Worm (Caenorhabditis elegans): ENCODE data around the gene F53H1.4.
A peak's percentile ranks its signal among the peaks of the same experiment; 100 is the strongest.

The F53H1.4 gene

ce11 chrIV:1274583-1274982 is 35.4 kb upstream of the F53H1.4 start, which contains the start of gene C09E9.1:
Gene C09E9.1 (plus strand): TSS chrIV:1274868.
- TF ChIP-seq nfya-1 (tag; optimal IDR thresholded peaks at IDR 0.05) (peak; percentile 55), unc-55 (GFP tag; optimal IDR thresholded peaks at IDR 0.05) (peak; percentile 24), eyg-1 (tag; optimal IDR thresholded peaks at IDR 0.05) (no peak), hlh-30 (tag; optimal IDR thresholded peaks at IDR 0.05; ENCODE audit: insufficient read depth) (peak; percentile 84), ceh-30 (tag; optimal IDR thresholded peaks at IDR 0.05) (no peak), ceh-18 (tag; optimal IDR thresholded peaks at IDR 0.05) (peak; percentile 16), pax-1 (tag; optimal IDR thresholded peaks at IDR 0.05) (peak; percentile 3), tbx-2 (tag; optimal IDR thresholded peaks at IDR 0.05) (peak; percentile 21), ceh-31 (tag; optimal IDR thresholded peaks at IDR 0.05) (peak; percentile 46), unc-42 (tag; optimal IDR thresholded peaks at IDR 0.05) (peak; percentile 49), ref-2 (tag; optimal IDR thresholded peaks at IDR 0.05) (peak; percentile 8)

- no peak for TF ChIP-seq rnt-1 (tag; optimal IDR thresholded peaks at IDR 0.05)
- no peak for TF ChIP-seq ama-1 (optimal IDR thresholded peaks at IDR 0.05)
- TF ChIP-seq hlh-30 (tag; optimal IDR thresholded peaks at IDR 0.05; ENCODE audit: insufficient read depth) = no peak
- TF ChIP-seq F13H6.1 (tag; optimal IDR thresholded peaks at IDR 0.05) = no peak
- no peak for TF ChIP-seq hlh-15 (tag; optimal IDR thresholded peaks at IDR 0.05)
- TF ChIP-seq nfya-1 (tag; optimal IDR thresholded peaks at IDR 0.05) = no peak
- TF ChIP-seq K09A11.1 (tag; optimal IDR thresholded peaks at IDR 0.05; ENCODE audit: insufficient read depth) = no peak
- TF ChIP-seq ttx-3 (tag; optimal IDR thresholded peaks at IDR 0.05) = no peak
- no peak for TF ChIP-seq syd-9 (tag; optimal IDR thresholded peaks at IDR 0.05)
- TF ChIP-seq hlh-8 (tag; optimal IDR thresholded peaks at IDR 0.05) = no peak
- no peak for TF ChIP-seq zip-5 (tag; optimal IDR thresholded peaks at IDR 0.05)
- TF ChIP-seq nhr-11 (tag; optimal IDR thresholded peaks at IDR 0.05) = no peak
- TF ChIP-seq ceh-34 (tag; optimal IDR thresholded peaks at IDR 0.05) = no peak
- TF ChIP-seq ahr-1 (tag; optimal IDR thresholded peaks at IDR 0.05) = no peak
These were observed 34.1 kb upstream of the F53H1.4 start for ce11 chrIV:1275910-1276309.

DNA sequence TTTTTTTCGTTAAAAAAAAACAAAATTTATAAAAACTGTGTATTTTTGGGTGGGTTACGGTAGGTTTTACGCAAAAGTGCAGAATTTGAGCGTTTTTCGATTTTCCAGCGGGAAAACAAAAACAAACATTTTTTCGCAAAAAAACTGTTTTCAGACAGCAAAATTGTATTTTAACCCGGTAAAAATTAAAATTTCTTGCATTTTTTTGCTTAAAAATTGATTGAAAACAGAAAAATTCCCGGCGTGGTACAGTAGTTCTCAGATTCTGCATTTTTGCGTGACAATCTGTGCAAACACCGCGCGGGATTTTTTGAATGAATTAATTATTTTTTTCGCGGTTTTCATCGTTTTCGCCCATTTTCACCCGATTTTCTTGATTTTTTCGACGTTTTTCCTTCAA is 32.9 kb upstream of the F53H1.4 start:
- TF ChIP-seq Y22D7AL.16 (tag; optimal IDR thresholded peaks at IDR 0.05) (no peak), T23F11.4 (GFP tag; optimal IDR thresholded peaks at IDR 0.05) (no peak), ama-1 (optimal IDR thresholded peaks at IDR 0.05) (no peak), pax-1 (tag; optimal IDR thresholded peaks at IDR 0.05) (no peak), madf-2 (tag; optimal IDR thresholded peaks at IDR 0.05) (no peak), ceh-14 (tag; optimal IDR thresholded peaks at IDR 0.05) (no peak), che-1 (tag; optimal IDR thresholded peaks at IDR 0.05) (no peak), C38D4.7 (GFP tag; optimal IDR thresholded peaks at IDR 0.05) (no peak), ztf-16 (tag; optimal IDR thresholded peaks at IDR 0.05) (no peak), dmd-4 (tag; optimal IDR thresholded peaks at IDR 0.05; ENCODE audit: borderline replicate concordance) (no peak), sox-4 (tag; optimal IDR thresholded peaks at IDR 0.05) (no peak), lim-6 (tag; optimal IDR thresholded peaks at IDR 0.05) (no peak), ceh-22 (tag; optimal IDR thresholded peaks at IDR 0.05) (no peak), nhr-11 (tag; optimal IDR thresholded peaks at IDR 0.05) (no peak), tbx-7 (tag; optimal IDR thresholded peaks at IDR 0.05) (no peak), ref-2 (tag; optimal IDR thresholded peaks at IDR 0.05) (no peak), npax-4 (tag; optimal IDR thresholded peaks at IDR 0.05) (no peak), nfya-1 (tag; optimal IDR thresholded peaks at IDR 0.05) (no peak)

DNA sequence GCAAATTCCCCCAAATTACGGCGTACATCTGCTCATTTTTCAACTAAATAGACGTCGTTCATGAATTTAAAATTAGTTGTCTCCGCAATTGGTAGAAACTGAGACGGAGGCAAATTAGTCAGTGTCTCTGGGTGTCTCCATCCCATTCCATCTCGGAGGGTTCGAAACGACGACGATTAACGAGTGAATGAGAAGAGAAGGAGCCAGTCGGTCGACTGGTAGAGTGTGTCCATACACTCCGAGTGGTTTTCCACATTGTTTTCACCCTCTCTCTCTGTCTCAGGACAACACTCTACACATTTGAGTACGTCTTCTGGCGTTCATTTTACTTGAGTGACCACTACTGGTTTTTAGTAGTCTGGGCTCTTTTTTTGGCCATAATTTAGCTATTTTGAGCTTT is 31.0 kb upstream of the F53H1.4 start:
- TF ChIP-seq elt-4 (tag; optimal IDR thresholded peaks at IDR 0.05) (no peak), ceh-14 (tag; optimal IDR thresholded peaks at IDR 0.05) (peak; percentile 17), dve-1 (tag; optimal IDR thresholded peaks at IDR 0.05) (no peak)

Data from whole organism, late embryonic.